Worm (Caenorhabditis elegans) whole organism, mixed stage, embryonic: ENCODE results near the gene Y43C5B.2.
A peak's percentile ranks its signal among the peaks of the same experiment; 100 is the strongest.
"Not testable (repeated sequence)": the region's sequence is repeated elsewhere in the genome, so short reads cannot be mapped to it uniquely, and the experiment has no call there.

ENCODE experiments used
- bed-3 ChIP-seq: fragments of 200-800 bp; sonication (Bioruptor generic); optimal IDR thresholded peaks from 3 replicates; lab custom pipeline; 2018; ENCODE audit warnings: mild to moderate bottlenecking, missing genetic modification characterization, moderate library complexity, missing compliant biosample characterization
- blmp-1 ChIP-seq: fragments of 150-350 bp; optimal IDR thresholded peaks from 2 replicates; lab custom pipeline; 2014; ENCODE audit warnings: missing biosample characterization, missing genetic modification characterization
- ceh-39 ChIP-seq: fragments of 150-350 bp; optimal IDR thresholded peaks from 2 replicates; lab custom pipeline; 2014; ENCODE audit warnings: missing biosample characterization, missing genetic modification characterization
- ceh-43 ChIP-seq: fragments of 200-800 bp; sonication (Bioruptor generic); optimal IDR thresholded peaks from 2 replicates; lab custom pipeline; 2018; ENCODE audit warnings: mild to moderate bottlenecking, missing genetic modification characterization, moderate library complexity, missing compliant biosample characterization
- ceh-83 ChIP-seq: fragments of 200-800 bp; sonication (Bioruptor generic); optimal IDR thresholded peaks from 2 replicates; lab custom pipeline; 2018; ENCODE audit warnings: mild to moderate bottlenecking, missing genetic modification characterization, missing compliant biosample characterization
- ces-1 ChIP-seq: fragments of 150-350 bp; optimal IDR thresholded peaks from 2 replicates; lab custom pipeline; 2014; ENCODE audit warnings: missing biosample characterization, missing genetic modification reagents, missing genetic modification characterization
- cnd-1 ChIP-seq: fragments of 200-800 bp; sonication (Bioruptor generic); optimal IDR thresholded peaks from 2 replicates; lab custom pipeline; 2018; ENCODE audit warnings: mild to moderate bottlenecking, missing genetic modification characterization, missing compliant biosample characterization
- drap-1 ChIP-seq: fragments of 200-800 bp; sonication (Bioruptor generic); optimal IDR thresholded peaks from 3 replicates; lab custom pipeline; 2018; ENCODE audit warnings: mild to moderate bottlenecking, missing genetic modification characterization, missing compliant biosample characterization
- elt-1 ChIP-seq: sonication (generic microtip); optimal IDR thresholded peaks from 2 replicates; lab custom pipeline; 2017; ENCODE audit warnings: missing genetic modification characterization, mild to moderate bottlenecking, missing compliant biosample characterization, antibody characterized with exemption, moderate library complexity, borderline replicate concordance; ENCODE audit not compliant: insufficient read depth
- elt-3 ChIP-seq: fragments of 150-350 bp; optimal IDR thresholded peaks from 2 replicates; lab custom pipeline; 2014; ENCODE audit warnings: missing biosample characterization, missing genetic modification characterization
- flh-1 ChIP-seq: fragments of 200-800 bp; sonication (Bioruptor generic); optimal IDR thresholded peaks from 2 replicates; lab custom pipeline; 2018; ENCODE audit warnings: mild to moderate bottlenecking, missing genetic modification characterization, moderate library complexity, missing compliant biosample characterization
- ham-2 ChIP-seq: fragments of 200-800 bp; sonication (Bioruptor generic); optimal IDR thresholded peaks from 2 replicates; lab custom pipeline; 2018; ENCODE audit warnings: mild to moderate bottlenecking, missing genetic modification characterization, missing compliant biosample characterization
- hlh-1 ChIP-seq: fragments of 150-350 bp; optimal IDR thresholded peaks from 2 replicates; lab custom pipeline; 2014; ENCODE audit warnings: missing biosample characterization, missing genetic modification reagents, missing genetic modification characterization
- lin-13 ChIP-seq: fragments of 150-350 bp; optimal IDR thresholded peaks from 2 replicates; lab custom pipeline; 2014; ENCODE audit warnings: missing biosample characterization, missing genetic modification characterization
- lin-32 ChIP-seq: fragments of 200-800 bp; sonication (Bioruptor generic); optimal IDR thresholded peaks from 2 replicates; lab custom pipeline; 2018; ENCODE audit warnings: mild to moderate bottlenecking, missing genetic modification characterization, missing compliant biosample characterization
- lsy-2 ChIP-seq: fragments of 150-350 bp; optimal IDR thresholded peaks from 2 replicates; lab custom pipeline; 2014; ENCODE audit warnings: missing biosample characterization, missing genetic modification characterization
- mab-5 ChIP-seq: fragments of 150-350 bp; optimal IDR thresholded peaks from 2 replicates; lab custom pipeline; 2014; ENCODE audit warnings: missing biosample characterization, missing genetic modification characterization
- mep-1 ChIP-seq: fragments of 150-350 bp; optimal IDR thresholded peaks from 2 replicates; lab custom pipeline; 2017; ENCODE audit warnings: missing biosample characterization, missing genetic modification reagents, missing genetic modification characterization, inconsistent platforms
- mls-2 ChIP-seq: sonication (generic microtip); optimal IDR thresholded peaks from 2 replicates; lab custom pipeline; 2016; ENCODE audit warnings: mild to moderate bottlenecking, missing genetic modification characterization, moderate library complexity, missing compliant biosample characterization
- nhr-12 ChIP-seq: fragments of 150-350 bp; optimal IDR thresholded peaks from 2 replicates; lab custom pipeline; 2014; ENCODE audit warnings: missing biosample characterization, missing genetic modification characterization
- nhr-2 ChIP-seq: fragments of 150-350 bp; optimal IDR thresholded peaks from 2 replicates; lab custom pipeline; 2014; ENCODE audit warnings: missing biosample characterization, missing genetic modification characterization
- nhr-237 ChIP-seq: fragments of 150-350 bp; optimal IDR thresholded peaks from 2 replicates; lab custom pipeline; 2014; ENCODE audit warnings: missing biosample characterization, missing genetic modification characterization
- nhr-28 ChIP-seq: fragments of 150-350 bp; optimal IDR thresholded peaks from 2 replicates; lab custom pipeline; 2014; ENCODE audit warnings: missing biosample characterization, missing genetic modification characterization
- nhr-76 ChIP-seq: sonication (generic microtip); optimal IDR thresholded peaks from 2 replicates; lab custom pipeline; 2017; ENCODE audit warnings: missing biosample characterization, missing genetic modification characterization
- pha-4 ChIP-seq: fragments of 150-350 bp; optimal IDR thresholded peaks from 2 replicates; lab custom pipeline; 2018; ENCODE audit warnings: missing biosample characterization, missing genetic modification reagents, missing genetic modification characterization
- sem-2 ChIP-seq: fragments of 200-800 bp; sonication (Bioruptor generic); optimal IDR thresholded peaks from 2 replicates; lab custom pipeline; 2018; ENCODE audit warnings: mild to moderate bottlenecking, missing genetic modification characterization, missing compliant biosample characterization
- snpc-4 ChIP-seq: fragments of 150-350 bp; optimal IDR thresholded peaks from 2 replicates; lab custom pipeline; 2014; ENCODE audit warnings: missing biosample characterization, missing genetic modification characterization
- sptf-1 ChIP-seq: sonication (generic microtip); optimal IDR thresholded peaks from 2 replicates; lab custom pipeline; 2017; ENCODE audit warnings: mild to moderate bottlenecking, missing genetic modification characterization, moderate library complexity, missing compliant biosample characterization
- tbx-8 ChIP-seq: fragments of 200-800 bp; sonication (Bioruptor generic); optimal IDR thresholded peaks from 2 replicates; lab custom pipeline; 2018; ENCODE audit warnings: mild to moderate bottlenecking, missing genetic modification characterization, moderate library complexity, missing compliant biosample characterization
- unc-39 ChIP-seq: fragments of 150-350 bp; optimal IDR thresholded peaks from 2 replicates; lab custom pipeline; 2014; ENCODE audit warnings: missing biosample characterization, missing genetic modification characterization
- unc-62 ChIP-seq: fragments of 150-350 bp; optimal IDR thresholded peaks from 2 replicates; lab custom pipeline; 2014; ENCODE audit warnings: missing biosample characterization, missing genetic modification reagents, missing genetic modification characterization
- zip-8 ChIP-seq: fragments of 150-350 bp; optimal IDR thresholded peaks from 2 replicates; lab custom pipeline; 2014; ENCODE audit warnings: missing biosample characterization, missing genetic modification characterization
- ztf-11 ChIP-seq: fragments of 150-350 bp; optimal IDR thresholded peaks from 2 replicates; lab custom pipeline; 2014; ENCODE audit warnings: missing biosample characterization, missing genetic modification characterization

Y43C5B.2 gene

ce11 chrIV:10331882-10332281, 20.3 kb downstream of the Y43C5B.2 start:
- no peak for TF ChIP-seq snpc-4
- TF ChIP-seq nhr-237 (tag; lab: Kevin White, UChicago): no peak
- TF ChIP-seq unc-62 (GFP tag; lab: Kevin White, UChicago): no peak
- TF ChIP-seq sem-2 (GFP tag; lab: Kevin White, UChicago): no peak
- TF ChIP-seq flh-1 (GFP tag; lab: Kevin White, UChicago): no peak
- TF ChIP-seq nhr-28 (tag; lab: Kevin White, UChicago): no peak
- TF ChIP-seq blmp-1 (tag; lab: Kevin White, UChicago): no peak
- TF ChIP-seq mab-5 (tag; lab: Kevin White, UChicago): no peak
- no peak for TF ChIP-seq ces-1 (GFP tag; lab: Kevin White, UChicago)
- no peak for TF ChIP-seq ztf-11 (tag; lab: Kevin White, UChicago)
- TF ChIP-seq pha-4 (tag; lab: Kevin White, UChicago): no peak
- TF ChIP-seq sptf-1: no peak
- TF ChIP-seq elt-3 (tag; lab: Kevin White, UChicago): no peak
- TF ChIP-seq unc-39 (tag; lab: Kevin White, UChicago): no peak
- no peak for TF ChIP-seq nhr-2 (tag; lab: Kevin White, UChicago)
- TF ChIP-seq lsy-2 (tag; lab: Kevin White, UChicago): no peak

DNA sequence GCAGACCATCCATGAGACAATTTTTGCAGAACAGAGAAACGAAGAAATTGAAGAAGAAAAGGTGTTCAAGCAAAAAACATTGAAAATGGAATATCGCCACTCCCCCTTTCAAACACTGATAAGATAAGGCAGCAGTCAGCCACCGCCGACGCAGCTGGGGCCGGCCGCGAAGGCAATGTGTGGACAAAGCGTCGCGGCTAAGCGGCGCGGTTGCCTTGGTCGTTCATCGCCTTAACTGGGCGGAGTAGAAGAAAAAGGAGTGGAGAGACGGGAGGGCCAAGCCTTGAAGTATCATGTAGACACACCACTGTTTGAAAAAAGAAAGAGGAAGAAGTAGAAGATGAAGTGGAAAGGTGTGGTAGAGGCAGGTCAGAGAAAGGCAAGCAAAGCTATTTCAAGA, 21.2 kb downstream of the Y43C5B.2 start:
- TF ChIP-seq cnd-1 (tag; lab: Kevin White, UChicago) (no peak), ham-2 (GFP tag; lab: Kevin White, UChicago) (peak; percentile 57)
- TF ChIP-seq, all 35 proteins: peak for 1

DNA sequence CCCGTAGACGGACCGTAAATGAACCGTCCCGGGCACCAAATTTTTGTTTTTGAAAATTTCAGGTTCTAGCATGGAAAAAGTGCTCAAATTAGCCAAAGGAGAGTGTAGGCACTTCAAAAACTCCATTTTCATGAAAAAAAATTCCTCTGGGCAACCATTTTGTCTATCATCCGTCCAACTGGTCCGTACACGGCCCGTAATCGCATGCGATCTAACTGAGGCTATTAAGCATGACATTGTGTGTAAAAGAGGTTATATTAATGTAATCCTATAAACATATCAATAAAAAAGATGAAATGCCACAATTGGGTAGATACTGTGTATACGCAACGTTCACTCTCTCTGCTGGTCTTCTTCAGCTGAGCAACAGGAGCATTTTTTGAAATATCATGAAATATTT, 29.5 kb downstream of the Y43C5B.2 start, which contains the start of gene R09E10.1:
Gene R09E10.1 (minus strand): TSS at position 101 of the 400 bp plus-strand sequence.
- TF ChIP-seq mls-2; nhr-76 (tag; lab: Kevin White, UChicago); lsy-2 (tag; lab: Kevin White, UChicago): not testable (repeated sequence)

DNA sequence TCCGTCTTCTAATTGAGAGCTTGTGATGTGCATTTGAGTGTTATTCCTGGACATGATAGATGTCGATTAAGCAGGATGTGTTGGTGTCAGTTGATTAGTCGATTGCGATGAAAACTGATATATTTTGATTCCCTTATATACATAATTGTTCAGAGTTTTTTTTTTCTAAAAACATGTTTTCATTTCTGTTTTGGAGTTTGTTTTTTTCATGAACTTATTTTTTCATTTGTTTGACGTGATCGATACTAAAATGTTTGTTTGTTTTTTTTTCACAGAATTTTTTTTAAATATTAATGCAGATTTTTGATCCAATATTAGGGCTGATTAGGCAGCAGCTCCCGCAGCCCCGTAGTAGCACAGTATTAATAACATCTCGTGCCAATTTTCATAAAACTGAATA, 33.9 kb downstream of the Y43C5B.2 start, which contains the start of gene R09E10.2:
Gene R09E10.2 (minus strand): TSS at position 101 of the 400 bp plus-strand sequence.
- TF ChIP-seq ces-1 (GFP tag; lab: Kevin White, UChicago): no peak
- no peak for TF ChIP-seq lsy-2 (tag; lab: Kevin White, UChicago)
- TF ChIP-seq ceh-83 (GFP tag; lab: Kevin White, UChicago): no peak
- no peak for TF ChIP-seq ceh-43 (GFP tag; lab: Kevin White, UChicago)
- TF ChIP-seq hlh-1 (tag; lab: Kevin White, UChicago): no peak
- TF ChIP-seq elt-3 (tag; lab: Kevin White, UChicago): no peak
- TF ChIP-seq unc-62 (GFP tag; lab: Kevin White, UChicago): no peak
- TF ChIP-seq nhr-12 (tag; lab: Kevin White, UChicago): no peak
- no peak for TF ChIP-seq mls-2
- no peak for TF ChIP-seq nhr-76 (tag; lab: Kevin White, UChicago)
- no peak for TF ChIP-seq nhr-2 (tag; lab: Kevin White, UChicago)
- no peak for TF ChIP-seq bed-3 (GFP tag; lab: Kevin White, UChicago)
- TF ChIP-seq mab-5 (tag; lab: Kevin White, UChicago): no peak
- TF ChIP-seq zip-8 (tag; lab: Kevin White, UChicago): no peak
- TF ChIP-seq mep-1 (tag; lab: Kevin White, UChicago): no peak
- no peak for TF ChIP-seq cnd-1 (tag; lab: Kevin White, UChicago)
- TF ChIP-seq drap-1 (GFP tag; lab: Kevin White, UChicago): no peak
- no peak for TF ChIP-seq tbx-8 (GFP tag; lab: Kevin White, UChicago)
- TF ChIP-seq sptf-1: no peak

DNA sequence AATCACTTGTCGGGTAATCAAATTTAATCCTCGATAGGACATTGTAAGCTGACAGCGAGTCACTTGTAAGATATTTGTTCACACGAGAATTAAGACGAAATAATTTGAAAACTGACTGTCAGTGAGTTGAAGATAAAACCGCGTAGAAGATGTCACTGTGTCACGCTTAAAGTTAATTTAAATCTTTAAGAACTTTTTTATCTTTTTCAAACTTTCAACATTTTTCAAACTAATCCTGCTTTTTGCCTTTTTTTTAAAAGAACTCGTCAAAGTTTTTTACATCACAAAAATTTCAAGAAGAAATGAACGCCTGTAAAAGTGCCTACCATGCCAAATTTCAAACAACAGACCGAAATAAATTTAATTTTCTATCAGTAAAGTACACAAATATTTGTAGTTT, 38.6 kb downstream of the Y43C5B.2 start, which contains the start of gene acs-18:
Gene acs-18 (minus strand): TSS at position 101 of the 400 bp plus-strand sequence.
- no peak for TF ChIP-seq unc-62 (GFP tag; lab: Kevin White, UChicago)
- TF ChIP-seq ces-1 (GFP tag; lab: Kevin White, UChicago): no peak

DNA sequence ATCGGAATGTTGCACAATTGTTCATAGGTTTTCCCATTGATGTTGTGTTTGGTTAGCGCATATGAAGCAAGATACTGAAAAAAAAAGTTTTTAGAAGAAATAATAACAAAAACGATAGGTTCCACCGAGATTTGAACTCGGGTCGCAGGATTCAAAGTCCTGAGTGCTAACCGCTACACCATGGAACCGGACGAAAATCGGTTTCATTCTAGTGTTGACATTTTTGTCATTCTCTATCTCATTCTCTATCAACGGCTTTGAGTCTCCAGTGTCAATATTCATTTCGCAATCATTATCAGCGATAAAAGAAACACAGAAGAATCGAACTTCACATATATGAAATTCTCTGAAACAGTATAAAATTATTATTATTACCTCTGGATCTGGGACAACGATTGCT, 41.0 kb downstream of the Y43C5B.2 start:
- TF ChIP-seq sptf-1: no peak
- TF ChIP-seq drap-1 (GFP tag; lab: Kevin White, UChicago): no peak
- no peak for TF ChIP-seq lsy-2 (tag; lab: Kevin White, UChicago)
- TF ChIP-seq lin-32 (GFP tag; lab: Kevin White, UChicago): no peak
- no peak for TF ChIP-seq elt-3 (tag; lab: Kevin White, UChicago)
- no peak for TF ChIP-seq ham-2 (GFP tag; lab: Kevin White, UChicago)
- no peak for TF ChIP-seq elt-1 (tag; lab: Kevin White, UChicago)
- TF ChIP-seq nhr-237 (tag; lab: Kevin White, UChicago): no peak
- TF ChIP-seq ceh-39: no peak
- TF ChIP-seq lin-13: no peak
- TF ChIP-seq nhr-76 (tag; lab: Kevin White, UChicago): no peak
- TF ChIP-seq mls-2: no peak
- TF ChIP-seq bed-3 (GFP tag; lab: Kevin White, UChicago): no peak
- TF ChIP-seq ceh-43 (GFP tag; lab: Kevin White, UChicago): no peak
- no peak for TF ChIP-seq mep-1 (tag; lab: Kevin White, UChicago)
- TF ChIP-seq unc-39 (tag; lab: Kevin White, UChicago): no peak
